Worm (Caenorhabditis elegans): ENCODE measurements around the gene Y62E10A.3.

DNA sequence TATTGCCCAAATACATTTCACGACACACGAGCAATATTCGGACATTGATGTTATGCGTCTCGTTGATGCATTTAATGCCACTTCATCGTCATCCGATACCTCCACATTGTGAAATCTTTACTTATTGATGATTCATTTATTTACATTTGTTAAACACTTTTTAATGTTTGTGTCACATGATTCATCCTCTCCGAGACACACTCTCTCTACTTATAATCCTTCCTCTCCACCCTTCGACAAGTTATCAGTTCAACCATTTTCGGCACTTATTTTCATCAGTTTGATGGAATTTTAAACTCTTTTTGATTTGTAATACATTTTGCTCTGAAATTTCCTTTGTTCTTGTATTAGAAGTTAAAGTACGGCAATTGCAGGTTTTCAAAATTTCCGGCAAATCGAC lies 14.0 kb downstream of the Y62E10A.3 start:
- TF ChIP-seq bed-2 (GFP tag; IDR thresholded peaks at IDR 0.05) (no peak), sea-2 (GFP tag; IDR thresholded peaks at IDR 0.05) (no peak)
